Fruit fly (Drosophila melanogaster) whole organism, embryonic: ENCODE measurements around the gene asun.

Experiments used
- Adf1 ChIP-seq: fragments of 200-800 bp; sonication (Bioruptor generic); IDR thresholded peaks from 2 replicates; pipeline ENCODE4 v1.3.6; 2022; ENCODE audit warnings: missing biosample characterization, missing genetic modification characterization
- CG10543 ChIP-seq: fragments of 200-800 bp; sonication (Bioruptor generic); optimal IDR thresholded peaks from 3 replicates; lab custom pipeline; 2017; ENCODE audit warnings: missing biosample characterization, mild to moderate bottlenecking, missing genetic modification characterization, moderate library complexity
- CG11723 ChIP-seq: fragments of 200-800 bp; sonication (Bioruptor generic); optimal IDR thresholded peaks from 2 replicates; lab custom pipeline; 2017; ENCODE audit warnings: missing biosample characterization, mild to moderate bottlenecking, missing genetic modification characterization
- CG1233 ChIP-seq: fragments of 200-800 bp; sonication (Bioruptor generic); optimal IDR thresholded peaks from 4 replicates; lab custom pipeline; 2018; ENCODE audit warnings: missing biosample characterization, mild to moderate bottlenecking, missing genetic modification characterization
- CG14667 ChIP-seq: fragments of 200-800 bp; sonication (Bioruptor generic); IDR thresholded peaks from 2 replicates; pipeline ENCODE4 v1.3.6; 2022; ENCODE audit warnings: missing biosample characterization, missing genetic modification characterization
- CG16863 ChIP-seq: fragments of 200-800 bp; sonication (Bioruptor generic); optimal IDR thresholded peaks from 3 replicates; lab custom pipeline; 2016; ENCODE audit warnings: missing biosample characterization, missing genetic modification characterization
- CG18599 ChIP-seq: fragments of 200-800 bp; sonication (Bioruptor generic); optimal IDR thresholded peaks from 3 replicates; lab custom pipeline; 2017; ENCODE audit warnings: missing biosample characterization, missing genetic modification characterization, mild to moderate bottlenecking, moderate library complexity, missing genetic modification reagents
- CG2875 ChIP-seq: fragments of 200-800 bp; sonication (Bioruptor generic); optimal IDR thresholded peaks from 2 replicates; lab custom pipeline; 2017; ENCODE audit warnings: missing biosample characterization, mild to moderate bottlenecking, missing genetic modification characterization, missing genetic modification reagents
- CG3065 ChIP-seq: fragments of 200-800 bp; sonication (Bioruptor generic); optimal IDR thresholded peaks from 2 replicates; lab custom pipeline; 2016; ENCODE audit warnings: missing biosample characterization, missing genetic modification characterization
- CG31365 ChIP-seq: fragments of 200-800 bp; sonication (Bioruptor generic); optimal IDR thresholded peaks from 2 replicates; lab custom pipeline; 2018; ENCODE audit warnings: missing biosample characterization, mild to moderate bottlenecking, missing genetic modification characterization
- CG32767 ChIP-seq: fragments of 200-800 bp; sonication (Bioruptor generic); IDR thresholded peaks from 2 replicates; pipeline ENCODE4 v1.3.6; 2022; ENCODE audit warnings: missing biosample characterization, missing genetic modification characterization
- CG4617 ChIP-seq: fragments of 200-800 bp; sonication (Bioruptor generic); optimal IDR thresholded peaks from 3 replicates; lab custom pipeline; 2016; ENCODE audit warnings: missing biosample characterization, missing genetic modification characterization, borderline replicate concordance
- CG4730 ChIP-seq: fragments of 200-800 bp; sonication (Bioruptor generic); IDR thresholded peaks from 2 replicates; pipeline ENCODE4 v1.3.6; 2022; ENCODE audit warnings: missing biosample characterization, missing genetic modification characterization
- CG7556 ChIP-seq: fragments of 200-800 bp; sonication (Bioruptor generic); optimal IDR thresholded peaks from 2 replicates; lab custom pipeline; 2017; ENCODE audit warnings: missing biosample characterization, mild to moderate bottlenecking, missing genetic modification characterization
- CG7786 ChIP-seq: fragments of 200-800 bp; sonication (Bioruptor generic); optimal IDR thresholded peaks from 2 replicates; lab custom pipeline; 2016; ENCODE audit warnings: missing biosample characterization, missing genetic modification characterization
- CG8281 ChIP-seq: fragments of 200-800 bp; sonication (Bioruptor generic); optimal IDR thresholded peaks from 2 replicates; lab custom pipeline; 2018; ENCODE audit warnings: missing biosample characterization, mild to moderate bottlenecking, missing genetic modification characterization, moderate library complexity
- CG8359 ChIP-seq: fragments of 200-800 bp; sonication (Bioruptor generic); optimal IDR thresholded peaks from 2 replicates; lab custom pipeline; 2017; ENCODE audit warnings: missing biosample characterization, mild to moderate bottlenecking, missing genetic modification characterization, borderline replicate concordance
- CG8765 ChIP-seq: fragments of 200-800 bp; sonication (Bioruptor generic); IDR thresholded peaks from 2 replicates; pipeline ENCODE4 v1.3.6; 2022; ENCODE audit warnings: missing biosample characterization, missing genetic modification characterization
- CoRest ChIP-seq: fragments of 200-800 bp; sonication (Bioruptor generic); optimal IDR thresholded peaks from 3 replicates; lab custom pipeline; 2018; ENCODE audit warnings: missing biosample characterization, mild to moderate bottlenecking, missing genetic modification characterization, moderate library complexity
- CrebB ChIP-seq: fragments of 200-800 bp; sonication (Bioruptor generic); optimal IDR thresholded peaks from 3 replicates; lab custom pipeline; 2018; ENCODE audit warnings: missing biosample characterization, mild to moderate bottlenecking, missing genetic modification characterization
- Dip3 ChIP-seq: fragments of 200-800 bp; sonication (Bioruptor generic); optimal IDR thresholded peaks from 3 replicates; lab custom pipeline; 2016; ENCODE audit warnings: missing biosample characterization, missing genetic modification characterization
- Drgx ChIP-seq: fragments of 200-800 bp; sonication (Bioruptor generic); IDR thresholded peaks from 2 replicates; pipeline ENCODE4 v1.3.6; 2022; ENCODE audit warnings: missing biosample characterization, missing genetic modification characterization
- Eip74EF ChIP-seq, 2 experiments: fragments of 200-800 bp in 1 of 2; fragments of >200 bp in 1 of 2; sonication (Bioruptor generic) in 1 of 2; optimal IDR thresholded peaks; 2 replicates each; lab custom pipeline; 2017 to 2019; ENCODE audit warnings: missing biosample characterization in 2 of 2, missing genetic modification characterization in 2 of 2, mild to moderate bottlenecking in 1 of 2, moderate library complexity in 1 of 2
- Mes4 ChIP-seq: fragments of 200-800 bp; sonication (Bioruptor generic); optimal IDR thresholded peaks from 2 replicates; lab custom pipeline; 2016; ENCODE audit warnings: missing biosample characterization, missing genetic modification characterization
- NK7.1 ChIP-seq: fragments of 200-800 bp; sonication (Bioruptor generic); optimal IDR thresholded peaks from 3 replicates; lab custom pipeline; 2016; ENCODE audit warnings: missing biosample characterization, missing genetic modification characterization
- Oaz ChIP-seq: fragments of 200-800 bp; sonication (Bioruptor generic); IDR thresholded peaks from 2 replicates; pipeline ENCODE4 v1.3.6; 2022; ENCODE audit warnings: missing biosample characterization, missing genetic modification characterization
- Opbp ChIP-seq: fragments of 200-800 bp; sonication (Bioruptor generic); IDR thresholded peaks from 3 replicates; pipeline ENCODE4 v1.3.6; 2022; ENCODE audit warnings: missing biosample characterization, missing genetic modification characterization; ENCODE audit not compliant: partially characterized antibody
- Ptx1 ChIP-seq: fragments of 200-800 bp; sonication (Bioruptor generic); IDR thresholded peaks from 2 replicates; pipeline ENCODE4 v1.3.6; 2022; ENCODE audit warnings: missing biosample characterization, missing genetic modification characterization
- Sin3A ChIP-seq: fragments of >200 bp; optimal IDR thresholded peaks from 2 replicates; lab custom pipeline; 2018
- Sry-β ChIP-seq: fragments of 200-800 bp; sonication (Bioruptor generic); optimal IDR thresholded peaks from 2 replicates; lab custom pipeline; 2018; ENCODE audit warnings: missing biosample characterization, mild to moderate bottlenecking, missing genetic modification characterization, moderate library complexity
- ase ChIP-seq: fragments of 200-800 bp; sonication (Bioruptor generic); IDR thresholded peaks from 3 replicates; pipeline ENCODE4 v1.3.6; 2022; ENCODE audit warnings: missing biosample characterization, missing genetic modification characterization
- bigmax ChIP-seq: fragments of 200-800 bp; sonication (Bioruptor generic); optimal IDR thresholded peaks from 2 replicates; lab custom pipeline; 2018; ENCODE audit warnings: missing biosample characterization, mild to moderate bottlenecking, missing genetic modification characterization
- corto ChIP-seq: fragments of 200-800 bp; sonication (Bioruptor generic); optimal IDR thresholded peaks from 2 replicates; lab custom pipeline; 2016; ENCODE audit warnings: missing biosample characterization, mild to moderate bottlenecking, missing genetic modification characterization, moderate library complexity
- cwo ChIP-seq: fragments of 200-800 bp; sonication (Bioruptor generic); optimal IDR thresholded peaks from 3 replicates; lab custom pipeline; 2017; ENCODE audit warnings: missing biosample characterization, missing genetic modification characterization, mild to moderate bottlenecking, moderate library complexity, missing genetic modification reagents
- da ChIP-seq: fragments of 200-800 bp; sonication (Bioruptor generic); optimal IDR thresholded peaks from 2 replicates; lab custom pipeline; 2016; ENCODE audit warnings: missing biosample characterization, missing genetic modification characterization
- dysf ChIP-seq: fragments of 200-800 bp; sonication (Bioruptor generic); IDR thresholded peaks from 3 replicates; pipeline ENCODE4 v1.3.6; 2022; ENCODE audit warnings: missing biosample characterization, missing genetic modification characterization
- ems ChIP-seq: fragments of 200-800 bp; sonication (Bioruptor generic); optimal IDR thresholded peaks from 3 replicates; lab custom pipeline; 2016; ENCODE audit warnings: missing biosample characterization, missing genetic modification characterization
- eve ChIP-seq, 2 experiments: fragments of >200 bp; optimal IDR thresholded peaks; 2 replicates each; lab custom pipeline; 2017; ENCODE audit warnings: missing biosample characterization in 2 of 2, missing genetic modification characterization in 2 of 2
- fd96Cb ChIP-seq: fragments of 200-800 bp; sonication (Bioruptor generic); optimal IDR thresholded peaks from 2 replicates; lab custom pipeline; 2018; ENCODE audit warnings: missing biosample characterization, mild to moderate bottlenecking, missing genetic modification characterization, moderate library complexity
- hkb ChIP-seq, 2 experiments: fragments of 200-800 bp in 1 of 2; fragments of >200 bp in 1 of 2; sonication (Bioruptor generic) in 1 of 2; IDR thresholded peaks in 1 of 2; optimal IDR thresholded peaks in 1 of 2; 2 replicates each; pipeline versions ENCODE4 v1.3.6 to Lab custom; 2017 to 2022; ENCODE audit warnings: missing biosample characterization in 1 of 2, missing genetic modification characterization in 1 of 2
- hth ChIP-seq: fragments of >200 bp; optimal IDR thresholded peaks from 2 replicates; lab custom pipeline; 2017; ENCODE audit warnings: inconsistent platforms
- ind ChIP-seq: fragments of 200-800 bp; sonication (Bioruptor generic); optimal IDR thresholded peaks from 3 replicates; lab custom pipeline; 2016; ENCODE audit warnings: missing biosample characterization, missing genetic modification characterization
- jing ChIP-seq: fragments of 200-800 bp; sonication (Bioruptor generic); optimal IDR thresholded peaks from 2 replicates; lab custom pipeline; 2018; ENCODE audit warnings: missing biosample characterization, mild to moderate bottlenecking, missing genetic modification characterization
- lab ChIP-seq: fragments of 200-800 bp; sonication (Bioruptor generic); optimal IDR thresholded peaks from 3 replicates; lab custom pipeline; 2017; ENCODE audit warnings: missing biosample characterization, missing genetic modification characterization, mild to moderate bottlenecking, moderate library complexity, missing genetic modification reagents
- maf-S ChIP-seq: fragments of 200-800 bp; sonication (Bioruptor generic); optimal IDR thresholded peaks from 2 replicates; lab custom pipeline; 2016; ENCODE audit warnings: missing biosample characterization, missing genetic modification characterization
- peb ChIP-seq: fragments of 200-800 bp; sonication (Bioruptor generic); IDR thresholded peaks from 2 replicates; pipeline ENCODE4 v1.3.6; 2022; ENCODE audit warnings: missing biosample characterization, missing genetic modification characterization
- shn ChIP-seq: fragments of 200-800 bp; sonication (Bioruptor generic); optimal IDR thresholded peaks from 3 replicates; lab custom pipeline; 2016; ENCODE audit warnings: missing biosample characterization, missing genetic modification characterization
- slbo ChIP-seq: fragments of 200-800 bp; sonication (Bioruptor generic); IDR thresholded peaks from 2 replicates; pipeline ENCODE4 v1.3.6; 2022; ENCODE audit warnings: missing biosample characterization, missing genetic modification characterization
- sna ChIP-seq: fragments of 200-800 bp; sonication (Bioruptor generic); IDR thresholded peaks from 2 replicates; pipeline ENCODE4 v1.3.6; 2022; ENCODE audit warnings: missing biosample characterization, missing genetic modification characterization; ENCODE audit not compliant: partially characterized antibody
- tap ChIP-seq: fragments of 200-800 bp; optimal IDR thresholded peaks from 3 replicates; lab custom pipeline; 2019; ENCODE audit warnings: missing biosample characterization, mild to moderate bottlenecking, missing genetic modification characterization, moderate library complexity
- zf30C ChIP-seq: fragments of 200-800 bp; sonication (Bioruptor generic); optimal IDR thresholded peaks from 3 replicates; lab custom pipeline; 2018; ENCODE audit warnings: missing biosample characterization, mild to moderate bottlenecking, missing genetic modification characterization

asun gene

DNA sequence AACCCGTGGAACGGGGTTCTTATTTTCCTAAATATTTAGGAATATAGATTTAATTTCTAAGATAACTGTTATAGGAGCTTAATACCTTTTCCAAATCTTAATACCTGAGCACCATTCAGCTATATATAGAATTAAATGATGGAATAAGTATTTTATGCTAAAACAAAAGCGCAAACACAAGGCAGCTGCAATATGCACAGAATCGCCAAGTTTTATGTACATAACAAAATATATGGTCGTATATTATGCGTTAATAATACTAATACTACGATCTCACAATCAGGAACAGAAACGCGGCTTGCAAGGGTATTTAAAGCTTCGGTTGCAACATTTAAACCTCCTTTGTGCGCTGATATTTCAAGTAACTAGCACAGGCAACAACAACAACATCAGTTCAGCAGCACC lies 29.3 kb upstream of the asun start (continued):
- TF ChIP-seq CG4730 (no peak), CG18599 (GFP tag; lab: Kevin White, UChicago) (no peak), da (GFP tag; lab: Kevin White, UChicago) (no peak), CG7786 (GFP tag; lab: Kevin White, UChicago) (no peak), CG8765 (GFP tag; lab: Robert Waterston, UW) (no peak), hth (no peak), peb (GFP tag; lab: Robert Waterston, UW) (no peak), slbo (GFP tag; lab: Robert Waterston, UW) (no peak), CG31365 (tag; lab: Kevin White, UChicago) (no peak), CG3065 (GFP tag; lab: Kevin White, UChicago) (no peak), Drgx (GFP tag; lab: Robert Waterston, UW) (no peak), ase (no peak), corto (peak; percentile 2), fd96Cb (tag; lab: Kevin White, UChicago) (peak; percentile 53), Oaz (no peak), zf30C (GFP tag; lab: Kevin White, UChicago) (no peak), ind (GFP tag; lab: Kevin White, UChicago) (no peak), CG7556 (GFP tag; lab: Kevin White, UChicago) (peak; percentile 79), CG11723 (GFP tag; lab: Kevin White, UChicago) (peak; percentile 11), tap (tag; lab: Kevin White, UChicago) (peak; percentile 8), Ptx1 (no peak), lab (no peak), maf-S (no peak), CG32767 (GFP tag; lab: Robert Waterston, UW) (no peak), CG16863 (GFP tag; lab: Kevin White, UChicago) (no peak), eve (GFP tag; optimal IDR thresholded peaks at IDR 0.05; lab: Kevin White, UChicago) (no peak), CoRest (peak; percentile 61), CG8359 (GFP tag; lab: Kevin White, UChicago) (peak; percentile 21), CG1233 (GFP tag; lab: Kevin White, UChicago) (peak; percentile 45), cwo (GFP tag; lab: Kevin White, UChicago) (no peak), CG10543 (no peak), hkb (optimal IDR thresholded peaks at IDR 0.05; lab: Kevin White, UChicago) (no peak), hkb (GFP tag; IDR thresholded peaks at IDR 0.05; lab: Robert Waterston, UW) (no peak), CG2875 (peak; percentile 42), Sin3A (lab: Kevin White, UChicago) (no peak), ems (GFP tag; lab: Kevin White, UChicago) (peak; percentile 11), NK7.1 (GFP tag; lab: Kevin White, UChicago) (no peak), Opbp (no peak), sna (GFP tag; lab: Robert Waterston, UW) (no peak), Adf1 (GFP tag; lab: Robert Waterston, UW) (no peak), CG8281 (tag; lab: Kevin White, UChicago) (no peak), CG4617 (GFP tag; lab: Kevin White, UChicago) (no peak), Sry-β (GFP tag; lab: Kevin White, UChicago) (no peak), bigmax (GFP tag; lab: Kevin White, UChicago) (no peak), CrebB (tag; lab: Kevin White, UChicago) (no peak), Mes4 (GFP tag; lab: Kevin White, UChicago) (no peak), CG14667 (no peak), shn (GFP tag; lab: Kevin White, UChicago) (no peak), dysf (GFP tag; lab: Robert Waterston, UW) (no peak), jing (GFP tag; lab: Kevin White, UChicago) (no peak), Dip3 (GFP tag; lab: Kevin White, UChicago) (no peak), Eip74EF (GFP tag; optimal IDR thresholded peaks at IDR 0.05; lab: Kevin White, UChicago) (peak in 1 of 2 experiments; percentile 17)
